Fruit fly (Drosophila melanogaster) whole organism, adult: ENCODE data around the gene CG10600.
A peak's percentile ranks its signal among the peaks of the same experiment; 100 is the strongest.

ENCODE experiments used
- CG11617 ChIP-seq: fragments of 200-800 bp; sonication (Bioruptor generic); optimal IDR thresholded peaks from 2 replicates; lab custom pipeline; 2017; ENCODE audit warnings: mild to moderate bottlenecking, missing biosample characterization, missing genetic modification reagents, missing genetic modification characterization
- CG12768 ChIP-seq: fragments of 200-800 bp; sonication (Bioruptor generic); optimal IDR thresholded peaks from 2 replicates; lab custom pipeline; 2017; ENCODE audit warnings: missing biosample characterization, missing genetic modification characterization, mild to moderate bottlenecking, moderate library complexity, missing genetic modification reagents
- CG14711 ChIP-seq: fragments of 200-800 bp; sonication (Bioruptor generic); optimal IDR thresholded peaks from 2 replicates; lab custom pipeline; 2018; ENCODE audit warnings: missing biosample characterization, mild to moderate bottlenecking, missing genetic modification characterization, moderate library complexity
- CG1620 ChIP-seq: fragments of 200-800 bp; sonication (Bioruptor generic); optimal IDR thresholded peaks from 2 replicates; lab custom pipeline; 2016; ENCODE audit warnings: missing biosample characterization, missing genetic modification characterization
- CG33017 ChIP-seq: fragments of 200-800 bp; sonication (Bioruptor generic); optimal IDR thresholded peaks from 2 replicates; lab custom pipeline; 2018; ENCODE audit warnings: missing biosample characterization, mild to moderate bottlenecking, missing genetic modification characterization, moderate library complexity
- CG5204 ChIP-seq: fragments of 200-800 bp; sonication (Bioruptor generic); optimal IDR thresholded peaks from 2 replicates; lab custom pipeline; 2016; ENCODE audit warnings: missing biosample characterization, missing genetic modification characterization
- CG7045 ChIP-seq: fragments of 200-800 bp; sonication (Bioruptor generic); optimal IDR thresholded peaks from 2 replicates; lab custom pipeline; 2017; ENCODE audit warnings: missing biosample characterization, mild to moderate bottlenecking, missing genetic modification characterization
- CG7101 ChIP-seq: fragments of 200-800 bp; sonication (Bioruptor generic); optimal IDR thresholded peaks from 2 replicates; lab custom pipeline; 2018; ENCODE audit warnings: missing biosample characterization, mild to moderate bottlenecking, missing genetic modification characterization, moderate library complexity
- Clk ChIP-seq: fragments of 200-800 bp; sonication (Bioruptor generic); optimal IDR thresholded peaks from 2 replicates; lab custom pipeline; 2017; ENCODE audit warnings: missing biosample characterization, missing genetic modification characterization
- Crg-1 ChIP-seq: fragments of 200-800 bp; sonication (Bioruptor generic); optimal IDR thresholded peaks from 2 replicates; lab custom pipeline; 2016; ENCODE audit warnings: missing biosample characterization, missing genetic modification characterization
- Hr96 ChIP-seq: fragments of 200-800 bp; sonication (Bioruptor generic); optimal IDR thresholded peaks from 2 replicates; lab custom pipeline; 2016; ENCODE audit warnings: missing biosample characterization, missing genetic modification characterization
- Mnt ChIP-seq: fragments of 200-800 bp; sonication (Bioruptor generic); optimal IDR thresholded peaks from 2 replicates; lab custom pipeline; 2016; ENCODE audit warnings: missing biosample characterization, mild to moderate bottlenecking, missing genetic modification characterization
- bab1 ChIP-seq: fragments of 200-800 bp; sonication (Bioruptor generic); optimal IDR thresholded peaks from 3 replicates; lab custom pipeline; 2019; ENCODE audit warnings: missing biosample characterization, mild to moderate bottlenecking, missing genetic modification characterization, moderate library complexity
- cic ChIP-seq: fragments of 200-800 bp; sonication (Bioruptor generic); optimal IDR thresholded peaks from 2 replicates; lab custom pipeline; 2017; ENCODE audit warnings: missing biosample characterization, mild to moderate bottlenecking, missing genetic modification characterization, moderate library complexity
- cnc ChIP-seq, 2 experiments: fragments of >200 bp; optimal IDR thresholded peaks; 2 replicates each; lab custom pipeline; 2017
- kay ChIP-seq: fragments of 200-800 bp; sonication (Bioruptor generic); peaks from one replicate; lab custom pipeline; 2016; ENCODE audit warnings: missing biosample characterization, missing genetic modification characterization, borderline replicate concordance
- ovo ChIP-seq: fragments of 200-800 bp; sonication (Bioruptor generic); optimal IDR thresholded peaks from 2 replicates; lab custom pipeline; 2016; ENCODE audit warnings: missing biosample characterization, missing genetic modification characterization
- pad ChIP-seq: fragments of 200-800 bp; sonication (Bioruptor generic); optimal IDR thresholded peaks from 3 replicates; lab custom pipeline; 2017; ENCODE audit warnings: missing biosample characterization, missing genetic modification characterization, mild to moderate bottlenecking, moderate library complexity, missing genetic modification reagents
- tj ChIP-seq: fragments of 200-800 bp; sonication (Bioruptor generic); optimal IDR thresholded peaks from 3 replicates; lab custom pipeline; 2017; ENCODE audit warnings: missing biosample characterization, mild to moderate bottlenecking, missing genetic modification characterization, moderate library complexity
- toe ChIP-seq: fragments of 200-800 bp; sonication (Bioruptor generic); optimal IDR thresholded peaks from 2 replicates; lab custom pipeline; 2016; ENCODE audit warnings: missing biosample characterization, missing genetic modification characterization

CG10600 gene

DNA sequence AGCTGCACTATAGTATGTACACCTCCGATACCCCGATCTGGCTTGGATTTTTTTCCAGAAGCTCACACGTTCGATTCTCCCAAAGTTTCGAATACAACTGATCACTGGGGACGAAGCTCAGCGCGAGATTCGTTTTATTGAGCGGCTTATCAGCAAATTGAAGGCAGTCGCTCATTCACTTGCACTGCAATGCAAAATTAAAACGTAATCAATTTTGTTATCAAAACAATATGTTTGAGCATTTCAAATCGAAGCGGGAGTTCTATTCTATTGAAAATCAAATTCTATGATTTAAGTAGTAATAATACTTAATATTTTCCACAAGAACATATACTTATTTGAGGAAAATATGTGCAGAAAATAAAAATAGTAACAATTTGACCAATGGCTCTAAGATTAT lies 5.0 kb upstream of the CG10600 start, which contains the start of gene CG33120:
CG33120 (minus strand) TSS at position 101 of the 400 bp plus-strand sequence.
- TF ChIP-seq CG1620 (GFP tag; lab: Kevin White, UChicago) (no peak), ovo (no peak), CG12768 (GFP tag; lab: Kevin White, UChicago) (no peak), pad (GFP tag; lab: Kevin White, UChicago) (no peak), tj (GFP tag; lab: Kevin White, UChicago) (peak; percentile 61), CG14711 (no peak), cnc (optimal IDR thresholded peaks at IDR 0.05; lab: Kevin White, UChicago) (no peak)

DNA sequence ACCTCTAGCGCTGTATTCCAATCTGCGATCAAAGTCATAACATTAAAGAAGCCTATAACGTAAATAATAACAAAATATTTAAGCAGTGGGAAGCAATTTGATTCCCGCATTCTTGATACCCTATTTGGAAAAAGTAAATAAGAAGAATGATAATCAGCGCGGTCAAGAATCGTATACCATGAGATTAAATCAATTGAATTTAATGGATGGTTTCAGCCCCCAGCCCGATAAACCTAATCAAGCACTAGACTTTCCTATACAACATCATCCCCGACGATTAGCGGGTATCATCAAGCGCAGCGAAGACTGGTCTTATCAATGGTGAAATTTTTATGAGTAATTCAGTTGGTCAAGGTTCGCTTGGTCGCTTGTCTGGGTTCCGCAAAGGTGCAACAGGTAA lies 4.1 kb upstream of the CG10600 start:
- TF ChIP-seq cnc (optimal IDR thresholded peaks at IDR 0.05; lab: Kevin White, UChicago) (no peak), CG14711 (no peak), CG7101 (tag; lab: Kevin White, UChicago) (no peak), CG1620 (GFP tag; lab: Kevin White, UChicago) (no peak), tj (GFP tag; lab: Kevin White, UChicago) (no peak), CG12768 (GFP tag; lab: Kevin White, UChicago) (no peak), Crg-1 (no peak), Clk (no peak), ovo (no peak), cic (GFP tag; lab: Kevin White, UChicago) (no peak), kay (no peak), CG5204 (GFP tag; lab: Kevin White, UChicago) (no peak), Mnt (GFP tag; lab: Kevin White, UChicago) (no peak), Hr96 (GFP tag; lab: Kevin White, UChicago) (no peak), CG11617 (GFP tag; lab: Kevin White, UChicago) (no peak), bab1 (GFP tag; lab: Kevin White, UChicago) (no peak)

DNA sequence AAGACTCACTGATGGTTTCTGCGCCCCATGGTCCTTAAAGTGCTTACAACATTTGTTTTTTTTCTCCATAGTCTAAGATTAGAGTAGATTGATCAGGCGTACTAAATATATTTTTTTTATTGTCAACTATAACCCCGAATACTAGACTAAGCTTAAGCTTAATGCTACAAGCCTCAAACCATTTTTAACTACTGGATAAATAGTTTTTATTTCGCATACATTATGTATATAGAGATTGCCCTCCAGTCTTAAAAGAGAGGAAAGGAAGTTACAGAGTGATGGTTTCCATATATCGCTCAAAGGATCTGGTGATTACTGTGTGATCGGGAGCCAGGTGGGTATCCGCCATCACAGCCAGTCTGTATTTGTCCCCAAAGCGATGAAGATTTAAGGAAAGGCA lies 1.7 kb upstream of the CG10600 start, which contains the start of gene CG31752:
CG31752 (minus strand) TSS at position 101 of the 400 bp plus-strand sequence.
- TF ChIP-seq CG7045 (GFP tag; lab: Kevin White, UChicago) (no peak), CG1620 (GFP tag; lab: Kevin White, UChicago) (no peak), CG11617 (GFP tag; lab: Kevin White, UChicago) (no peak)

DNA sequence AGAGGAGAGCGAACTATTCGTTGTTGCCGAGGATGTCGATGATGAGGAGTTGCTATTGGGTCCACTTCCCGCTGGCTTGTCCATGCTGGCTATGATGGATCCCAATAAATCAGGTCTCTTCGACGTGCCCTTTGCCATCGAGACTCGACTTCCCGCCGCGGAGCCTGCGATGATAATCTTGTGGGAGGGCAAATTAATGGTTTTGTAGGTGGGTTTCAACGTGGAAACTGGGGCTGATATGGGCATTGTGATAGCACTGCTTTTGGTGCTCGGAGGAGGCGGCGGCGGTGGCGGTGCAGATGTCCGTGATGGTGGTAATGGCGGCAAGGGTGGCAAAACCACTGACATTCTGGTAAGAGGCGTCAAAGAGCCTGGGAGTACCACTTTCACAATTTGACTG lies 5.0 kb downstream of the CG10600 start:
- TF ChIP-seq CG1620 (GFP tag; lab: Kevin White, UChicago) (no peak), toe (GFP tag; lab: Kevin White, UChicago) (no peak), CG11617 (GFP tag; lab: Kevin White, UChicago) (no peak), CG7101 (tag; lab: Kevin White, UChicago) (no peak), Mnt (GFP tag; lab: Kevin White, UChicago) (no peak), CG7045 (GFP tag; lab: Kevin White, UChicago) (no peak), CG14711 (no peak), bab1 (GFP tag; lab: Kevin White, UChicago) (no peak), ovo (no peak)

DNA sequence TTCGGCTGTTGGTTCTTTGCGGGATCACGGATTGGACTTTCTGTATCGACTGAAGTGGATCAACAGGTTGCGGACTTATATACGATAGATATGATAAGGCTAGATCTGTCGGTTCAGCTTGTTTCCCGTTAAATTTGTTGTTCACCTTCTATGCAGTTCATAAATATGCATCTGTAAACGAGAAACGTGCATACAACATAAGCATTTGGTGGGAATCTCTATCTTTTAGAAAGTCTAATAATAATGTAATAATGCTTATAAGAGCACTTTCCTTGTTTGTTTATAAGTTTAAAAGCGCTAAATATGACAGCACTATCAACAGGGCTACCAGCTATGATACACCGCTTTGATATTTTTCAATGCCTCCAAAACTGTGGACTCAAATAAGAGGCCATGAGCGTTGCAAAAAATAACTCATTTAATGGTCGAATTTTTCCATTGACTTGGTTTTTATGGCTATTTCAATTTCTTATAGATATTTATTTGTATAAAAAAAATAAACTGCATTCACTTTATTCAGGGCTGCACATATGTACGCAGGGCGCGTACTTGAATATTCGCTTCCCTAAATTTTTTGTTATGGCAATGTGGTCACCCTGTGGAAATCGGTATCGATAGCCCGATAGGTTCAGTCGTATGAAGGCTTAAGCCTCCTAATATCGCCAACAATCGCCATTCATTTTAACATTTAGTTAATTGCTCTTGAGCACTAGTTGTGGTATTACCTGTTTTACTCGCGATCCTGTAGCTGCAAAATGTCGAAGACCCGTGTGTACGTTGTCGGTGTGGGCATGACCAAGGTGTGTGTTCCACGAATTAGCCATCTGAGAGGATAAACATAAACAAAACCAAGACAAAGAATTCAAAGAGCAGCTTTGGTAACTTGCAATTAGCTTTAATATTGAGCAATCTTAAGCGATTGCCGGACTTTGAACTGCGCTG lies 8.6 kb downstream of the CG10600 start, which contains the start of the genes CG17597 and ScpX:
CG17597 (minus strand) TSS at position 567 of the 942 bp plus-strand sequence.
ScpX (plus strand) TSS at position 643 of the 942 bp plus-strand sequence.
- peak; percentile 34 for TF ChIP-seq CG33017
- peak; percentile 50 for TF ChIP-seq CG7101 (tag; lab: Kevin White, UChicago)
- no peak for TF ChIP-seq Crg-1
- peak; percentile 42 for TF ChIP-seq CG12768 (GFP tag; lab: Kevin White, UChicago)
- TF ChIP-seq CG11617 (GFP tag; lab: Kevin White, UChicago), result peak; percentile 50
- peak; percentile 59 for TF ChIP-seq Hr96 (GFP tag; lab: Kevin White, UChicago)
- TF ChIP-seq Mnt (GFP tag; lab: Kevin White, UChicago), result peak; percentile 55
- no peak for TF ChIP-seq kay
- peak; percentile 83 for TF ChIP-seq toe (GFP tag; lab: Kevin White, UChicago)
- TF ChIP-seq ovo, result peak; percentile 6
- TF ChIP-seq Clk, result peak; percentile 42
- TF ChIP-seq bab1 (GFP tag; lab: Kevin White, UChicago), result peak; percentile 46
- peak; percentile 62 for TF ChIP-seq CG1620 (GFP tag; lab: Kevin White, UChicago)
- TF ChIP-seq CG7045 (GFP tag; lab: Kevin White, UChicago), result peak; percentile 44
- peak; percentile 25 for TF ChIP-seq tj (GFP tag; lab: Kevin White, UChicago)
- no peak for TF ChIP-seq cic (GFP tag; lab: Kevin White, UChicago)
- TF ChIP-seq CG5204 (GFP tag; lab: Kevin White, UChicago), result peak; percentile 76
- TF ChIP-seq CG14711, result peak; percentile 57
- TF ChIP-seq pad (GFP tag; lab: Kevin White, UChicago), result peak; percentile 17
- TF ChIP-seq cnc (optimal IDR thresholded peaks at IDR 0.05; lab: Kevin White, UChicago), result no peak

DNA sequence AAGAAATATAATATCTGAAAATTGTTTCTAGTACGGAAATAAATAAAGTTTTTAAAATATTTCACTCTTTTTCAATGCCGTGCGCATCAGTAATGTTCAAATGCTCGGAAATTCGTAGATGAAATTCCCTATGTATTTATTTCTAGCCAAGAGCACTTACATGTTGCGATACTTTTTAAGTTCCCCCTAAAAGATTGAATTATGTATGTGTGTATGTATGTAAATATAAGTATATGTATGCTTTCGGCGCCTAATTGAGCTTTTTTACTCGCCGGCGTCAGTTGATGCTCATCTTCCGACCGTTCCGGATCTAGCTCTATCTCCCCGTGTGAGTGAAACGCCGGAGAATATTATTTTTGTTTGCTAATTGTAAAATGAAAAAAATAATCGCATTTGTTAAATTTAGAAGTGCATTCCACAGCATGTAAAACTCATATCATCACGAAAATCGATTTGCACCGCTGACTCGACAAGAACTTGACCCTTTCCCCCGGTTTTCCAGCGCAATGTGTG lies 12.9 kb downstream of the CG10600 start, which contains the start of gene Ugt36E1:
Ugt36E1 (plus strand) TSS at position 275 of the 513 bp plus-strand sequence.
- peak; percentile 19 for TF ChIP-seq kay
- peak; percentile 61 for TF ChIP-seq tj (GFP tag; lab: Kevin White, UChicago)
- no peak for TF ChIP-seq CG14711
